Worm (Caenorhabditis elegans): ENCODE data around the gene C17B7.8.
A peak's percentile ranks its signal among the peaks of the same experiment; 100 is the strongest.

C17B7.8 gene

ce11 chrV:3358267-3358666 lies 34.2 kb upstream of the C17B7.8 start, which contains the start of gene C04E12.5:
Gene C04E12.5, plus strand, starts transcription at chrV:3358567.
- no peak for TF ChIP-seq nhr-10 (tag; optimal IDR thresholded peaks at IDR 0.05)
- TF ChIP-seq sma-9 (GFP tag; optimal IDR thresholded peaks at IDR 0.05), result no peak
- no peak for TF ChIP-seq sma-9 (tag; optimal IDR thresholded peaks at IDR 0.05)
- TF ChIP-seq ceh-16 (tag; optimal IDR thresholded peaks at IDR 0.05), result no peak
- TF ChIP-seq ZK546.5 (tag; optimal IDR thresholded peaks at IDR 0.05), result no peak
- no peak for TF ChIP-seq crh-2 (tag; optimal IDR thresholded peaks at IDR 0.05)
- no peak for TF ChIP-seq ama-1 (optimal IDR thresholded peaks at IDR 0.05)
- TF ChIP-seq nhr-12 (tag; optimal IDR thresholded peaks at IDR 0.05), result no peak
- TF ChIP-seq lin-11 (tag; optimal IDR thresholded peaks at IDR 0.05), result no peak
- TF ChIP-seq nhr-23 (tag; optimal IDR thresholded peaks at IDR 0.05), result no peak
- TF ChIP-seq peb-1 (tag; optimal IDR thresholded peaks at IDR 0.05), result no peak
- TF ChIP-seq zag-1 (tag; optimal IDR thresholded peaks at IDR 0.05), result no peak
- TF ChIP-seq unc-55 (GFP tag; optimal IDR thresholded peaks at IDR 0.05), result no peak
- no peak for TF ChIP-seq Y55F3AM.14 (GFP tag; optimal IDR thresholded peaks at IDR 0.05)

DNA sequence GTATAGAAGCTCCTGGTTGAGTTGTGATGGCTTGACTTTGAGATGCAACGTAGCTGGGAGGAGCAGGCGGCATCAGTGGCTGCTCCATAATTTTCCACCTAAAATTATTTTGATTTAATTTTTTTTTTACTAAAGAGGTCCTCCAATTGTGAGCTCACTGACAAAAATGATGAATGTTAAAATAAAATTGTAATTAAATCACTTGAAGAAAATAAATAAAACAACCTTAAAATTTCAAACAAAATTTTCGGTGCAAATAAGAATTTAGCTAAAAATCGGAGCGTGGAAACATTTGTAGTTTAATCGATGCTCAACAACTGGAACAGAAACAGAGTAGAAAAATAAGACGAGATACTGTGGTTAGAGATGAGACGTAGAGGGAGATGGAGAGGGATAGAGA lies 33.0 kb upstream of the C17B7.8 start, which contains the start of gene scrm-3:
scrm-3 (minus strand) TSS at position 101 of the 400 bp plus-strand sequence.
- TF ChIP-seq egl-27 (tag; optimal IDR thresholded peaks at IDR 0.05), result no peak
- TF ChIP-seq snpc-4 (tag; optimal IDR thresholded peaks at IDR 0.05), result no peak
- TF ChIP-seq C34F6.9 (tag; optimal IDR thresholded peaks at IDR 0.05), result no peak
- TF ChIP-seq aly-2 (tag; optimal IDR thresholded peaks at IDR 0.05), result no peak
- TF ChIP-seq ztf-1 (GFP tag; conservative IDR thresholded peaks at IDR 0.05), result no peak
- no peak for TF ChIP-seq elt-3 (tag; optimal IDR thresholded peaks at IDR 0.05)
- TF ChIP-seq nhr-11 (tag; optimal IDR thresholded peaks at IDR 0.05), result no peak
- TF ChIP-seq lin-13 (GFP tag; optimal IDR thresholded peaks at IDR 0.05), result no peak
- no peak for TF ChIP-seq ztf-11 (tag; optimal IDR thresholded peaks at IDR 0.05)
- no peak for TF ChIP-seq nhr-129 (tag; optimal IDR thresholded peaks at IDR 0.05)
- TF ChIP-seq lin-39 (tag; optimal IDR thresholded peaks at IDR 0.05), result no peak
- no peak for TF ChIP-seq lin-11 (tag; optimal IDR thresholded peaks at IDR 0.05)
- no peak for TF ChIP-seq nhr-237 (tag; optimal IDR thresholded peaks at IDR 0.05)

- TF ChIP-seq gmeb-1 (tag; optimal IDR thresholded peaks at IDR 0.05) (no peak), sma-9 (GFP tag; optimal IDR thresholded peaks at IDR 0.05) (peak; percentile 23), sma-9 (tag; optimal IDR thresholded peaks at IDR 0.05) (no peak), elt-1 (tag; optimal IDR thresholded peaks at IDR 0.05) (peak; percentile 2)
Measured at ce11 chrV:3355544-3355943, 31.5 kb upstream of the C17B7.8 start.

DNA sequence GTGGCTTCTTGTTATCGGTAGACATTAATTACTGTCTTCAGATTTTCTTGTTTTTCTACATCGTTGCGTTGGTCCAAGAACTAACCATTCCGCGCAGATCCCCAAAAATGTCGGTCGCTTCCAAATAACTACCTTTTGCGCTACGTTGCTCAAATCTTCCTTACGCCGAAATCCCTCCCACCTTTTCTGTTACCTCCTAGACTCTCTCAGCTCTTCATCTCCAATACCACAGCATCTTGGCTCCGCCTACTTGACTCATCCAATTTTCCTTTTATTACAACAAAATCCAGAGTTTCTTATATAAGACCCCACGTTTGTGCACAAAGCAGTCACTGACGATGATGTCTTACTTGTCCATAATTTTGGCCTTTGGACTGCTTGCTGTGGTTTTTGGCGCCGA lies 28.8 kb upstream of the C17B7.8 start, which contains the start of gene C17B7.12:
C17B7.12 (plus strand) TSS at position 301 of the 400 bp plus-strand sequence.
- TF ChIP-seq mab-5 (tag; optimal IDR thresholded peaks at IDR 0.05) (no peak), mbf-1 (tag; optimal IDR thresholded peaks at IDR 0.05) (no peak), nhr-11 (tag; optimal IDR thresholded peaks at IDR 0.05) (no peak), unc-39 (tag; optimal IDR thresholded peaks at IDR 0.05) (no peak), nhr-25 (tag; optimal IDR thresholded peaks at IDR 0.05) (no peak), ceh-16 (tag; optimal IDR thresholded peaks at IDR 0.05) (no peak), ztf-1 (GFP tag; conservative IDR thresholded peaks at IDR 0.05) (no peak), nhr-77 (tag; optimal IDR thresholded peaks at IDR 0.05) (no peak), sem-4 (tag; optimal IDR thresholded peaks at IDR 0.05) (no peak), skn-1 (tag; optimal IDR thresholded peaks at IDR 0.05) (no peak)

ce11 chrV:3351266-3351665 lies 27.2 kb upstream of the C17B7.8 start, which contains the start of gene str-63:
Gene str-63, plus strand, starts transcription at chrV:3351566.
- TF ChIP-seq elt-3 (tag; optimal IDR thresholded peaks at IDR 0.05) (no peak), skn-1 (tag; optimal IDR thresholded peaks at IDR 0.05) (no peak), ama-1 (optimal IDR thresholded peaks at IDR 0.05) (no peak), mbf-1 (tag; optimal IDR thresholded peaks at IDR 0.05) (no peak), ZK546.5 (tag; optimal IDR thresholded peaks at IDR 0.05) (no peak), nhr-129 (tag; optimal IDR thresholded peaks at IDR 0.05) (no peak), ztf-11 (tag; optimal IDR thresholded peaks at IDR 0.05) (no peak), Y55F3AM.14 (GFP tag; optimal IDR thresholded peaks at IDR 0.05) (no peak)

DNA sequence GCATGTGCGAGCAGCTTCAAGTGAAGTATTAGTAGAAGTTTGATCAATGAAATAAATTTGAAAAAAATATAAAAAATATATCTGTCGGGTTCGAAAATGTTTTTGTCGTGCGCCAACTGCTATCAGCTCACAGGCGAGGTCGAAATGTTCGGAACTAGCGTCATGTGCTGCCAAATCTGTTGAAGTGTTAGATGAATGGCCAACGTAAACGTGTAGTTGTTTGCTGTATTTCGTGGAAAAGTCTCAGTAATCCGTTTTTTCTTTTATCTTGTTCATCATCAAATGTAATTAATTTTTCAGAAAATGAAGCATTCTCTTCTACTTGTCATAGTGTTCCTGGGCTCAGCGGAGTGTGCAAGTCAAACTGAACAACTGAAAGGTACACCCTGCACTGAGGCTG lies 25.8 kb upstream of the C17B7.8 start, which contains the start of gene C17B7.15:
C17B7.15 (plus strand) TSS at position 301 of the 400 bp plus-strand sequence.
- peak; percentile 25 for TF ChIP-seq sma-9 (GFP tag; optimal IDR thresholded peaks at IDR 0.05)
- TF ChIP-seq sma-9 (tag; optimal IDR thresholded peaks at IDR 0.05), result no peak
- TF ChIP-seq dmd-4 (tag; optimal IDR thresholded peaks at IDR 0.05), result no peak
